Fruit fly (Drosophila melanogaster) whole organism, embryonic: Measurements from ENCODE around the gene side-IV.

Experiments
- CG10267 ChIP-seq: fragments of 200-800 bp; sonication (Bioruptor generic); optimal IDR thresholded peaks from 2 replicates; lab custom pipeline; 2018; ENCODE audit warnings: missing biosample characterization, mild to moderate bottlenecking, missing genetic modification characterization, moderate library complexity
- CG10543 ChIP-seq: fragments of 200-800 bp; sonication (Bioruptor generic); optimal IDR thresholded peaks from 3 replicates; lab custom pipeline; 2017; ENCODE audit warnings: missing biosample characterization, mild to moderate bottlenecking, missing genetic modification characterization, moderate library complexity
- CG13424 ChIP-seq: fragments of 200-800 bp; sonication (Bioruptor generic); optimal IDR thresholded peaks from 2 replicates; lab custom pipeline; 2019; ENCODE audit warnings: missing biosample characterization, mild to moderate bottlenecking, missing genetic modification characterization, moderate library complexity
- CG13624 ChIP-seq: fragments of 200-800 bp; sonication (Bioruptor generic); optimal IDR thresholded peaks from 2 replicates; lab custom pipeline; 2016; ENCODE audit warnings: missing biosample characterization, missing genetic modification characterization
- CG13775 ChIP-seq: fragments of 200-800 bp; sonication (Bioruptor generic); optimal IDR thresholded peaks from 3 replicates; lab custom pipeline; 2017; ENCODE audit warnings: missing biosample characterization, mild to moderate bottlenecking, missing genetic modification characterization
- CG15011 ChIP-seq: fragments of 200-800 bp; sonication (Bioruptor generic); optimal IDR thresholded peaks from 3 replicates; lab custom pipeline; 2018; ENCODE audit warnings: missing biosample characterization, mild to moderate bottlenecking, missing genetic modification characterization
- CG15479 ChIP-seq: fragments of 200-800 bp; sonication (Bioruptor generic); optimal IDR thresholded peaks from 3 replicates; lab custom pipeline; 2019; ENCODE audit warnings: missing biosample characterization, mild to moderate bottlenecking, missing genetic modification characterization, moderate library complexity
- CG1602 ChIP-seq: fragments of 200-800 bp; sonication (Bioruptor generic); optimal IDR thresholded peaks from 3 replicates; lab custom pipeline; 2016; ENCODE audit warnings: missing biosample characterization, missing genetic modification characterization
- CG16815 ChIP-seq: fragments of 200-800 bp; sonication (Bioruptor generic); optimal IDR thresholded peaks from 3 replicates; lab custom pipeline; 2017; ENCODE audit warnings: missing biosample characterization, mild to moderate bottlenecking, missing genetic modification characterization
- CG2129 ChIP-seq: fragments of 200-800 bp; sonication (Bioruptor generic); IDR thresholded peaks from 2 replicates; pipeline ENCODE4 v1.3.6; 2022; ENCODE audit warnings: missing biosample characterization, missing genetic modification characterization; ENCODE audit not compliant: partially characterized antibody
- CG2202 ChIP-seq: fragments of 200-800 bp; sonication (Bioruptor generic); optimal IDR thresholded peaks from 2 replicates; lab custom pipeline; 2018; ENCODE audit warnings: missing biosample characterization, mild to moderate bottlenecking, missing genetic modification characterization
- CG3838 ChIP-seq: fragments of 200-800 bp; sonication (Bioruptor generic); optimal IDR thresholded peaks from 3 replicates; lab custom pipeline; 2016; ENCODE audit warnings: missing biosample characterization, missing genetic modification characterization
- CG4404 ChIP-seq: fragments of 200-800 bp; sonication (Bioruptor generic); IDR thresholded peaks from 2 replicates; pipeline ENCODE4 v1.3.6; 2022; ENCODE audit warnings: missing biosample characterization, missing genetic modification characterization
- CG6254 ChIP-seq: fragments of 200-800 bp; sonication (Bioruptor generic); optimal IDR thresholded peaks from 3 replicates; lab custom pipeline; 2017; ENCODE audit warnings: mild to moderate bottlenecking, missing biosample characterization, missing genetic modification reagents, missing genetic modification characterization
- CG6765 ChIP-seq: fragments of 200-800 bp; sonication (Bioruptor generic); optimal IDR thresholded peaks from 3 replicates; lab custom pipeline; 2017; ENCODE audit warnings: missing biosample characterization, mild to moderate bottlenecking, missing genetic modification characterization
- CG7745 ChIP-seq: fragments of 200-800 bp; sonication (Bioruptor generic); optimal IDR thresholded peaks from 2 replicates; lab custom pipeline; 2018; ENCODE audit warnings: missing biosample characterization, mild to moderate bottlenecking, missing genetic modification characterization, moderate library complexity
- CG8089 ChIP-seq: fragments of 200-800 bp; sonication (Bioruptor generic); optimal IDR thresholded peaks from 3 replicates; lab custom pipeline; 2016; ENCODE audit warnings: missing biosample characterization, missing genetic modification characterization
- CG9215 ChIP-seq: fragments of 200-800 bp; sonication (Bioruptor generic); IDR thresholded peaks from 2 replicates; pipeline ENCODE4 v1.3.6; 2022; ENCODE audit warnings: missing biosample characterization, missing genetic modification characterization
- CG9817 ChIP-seq: fragments of 200-800 bp; sonication (Bioruptor generic); optimal IDR thresholded peaks from 2 replicates; lab custom pipeline; 2018; ENCODE audit warnings: missing biosample characterization, mild to moderate bottlenecking, missing genetic modification characterization, moderate library complexity
- D ChIP-seq, 2 experiments: fragments of 200-800 bp in 1 of 2; fragments of >200 bp in 1 of 2; sonication (Bioruptor generic) in 1 of 2; optimal IDR thresholded peaks; 2 replicates in 1 of 2; 3 replicates in 1 of 2; lab custom pipeline; 2017; ENCODE audit warnings: mild to moderate bottlenecking in 1 of 2, missing biosample characterization in 1 of 2, missing genetic modification characterization in 1 of 2, missing genetic modification reagents in 1 of 2
- D19A ChIP-seq: fragments of 200-800 bp; optimal IDR thresholded peaks from 3 replicates; lab custom pipeline; 2019; ENCODE audit warnings: missing biosample characterization, mild to moderate bottlenecking, missing genetic modification characterization, moderate library complexity
- Deaf1 ChIP-seq: fragments of 200-800 bp; optimal IDR thresholded peaks from 3 replicates; lab custom pipeline; 2019; ENCODE audit warnings: missing biosample characterization, mild to moderate bottlenecking, missing genetic modification characterization, moderate library complexity
- Elba2 ChIP-seq: fragments of 200-800 bp; sonication (Bioruptor generic); optimal IDR thresholded peaks from 3 replicates; lab custom pipeline; 2016; ENCODE audit warnings: missing biosample characterization, missing genetic modification characterization
- Fer1 ChIP-seq: fragments of 200-800 bp; sonication (Bioruptor generic); optimal IDR thresholded peaks from 2 replicates; lab custom pipeline; 2017; ENCODE audit warnings: missing biosample characterization, mild to moderate bottlenecking, missing genetic modification characterization
- H15 ChIP-seq: fragments of 200-800 bp; sonication (Bioruptor generic); IDR thresholded peaks from 3 replicates; pipeline ENCODE4 v1.3.6; 2022; ENCODE audit warnings: missing biosample characterization, missing genetic modification characterization
- HLH4C ChIP-seq: fragments of 200-800 bp; sonication (Bioruptor generic); IDR thresholded peaks from 3 replicates; pipeline ENCODE4 v1.3.6; 2022; ENCODE audit warnings: missing biosample characterization, missing genetic modification characterization; ENCODE audit not compliant: partially characterized antibody
- Hr78 ChIP-seq, 2 experiments: fragments of 200-800 bp in 1 of 2; fragments of >200 bp in 1 of 2; sonication (Bioruptor generic) in 1 of 2; optimal IDR thresholded peaks; 2 replicates each; lab custom pipeline; 2017 to 2019; ENCODE audit warnings: missing biosample characterization in 2 of 2, missing genetic modification characterization in 2 of 2, mild to moderate bottlenecking in 1 of 2, moderate library complexity in 1 of 2
- Nf-YB ChIP-seq: fragments of 200-800 bp; sonication (Bioruptor generic); optimal IDR thresholded peaks from 3 replicates; lab custom pipeline; 2019; ENCODE audit warnings: missing biosample characterization, mild to moderate bottlenecking, missing genetic modification characterization, moderate library complexity
- Ssrp ChIP-seq: fragments of 200-800 bp; sonication (Bioruptor generic); optimal IDR thresholded peaks from 2 replicates; lab custom pipeline; 2018; ENCODE audit warnings: missing biosample characterization, mild to moderate bottlenecking, missing genetic modification characterization, moderate library complexity
- Xrp1 ChIP-seq: fragments of 200-800 bp; sonication (Bioruptor generic); IDR thresholded peaks from 2 replicates; pipeline ENCODE4 v1.3.6; 2022; ENCODE audit warnings: missing biosample characterization, missing genetic modification characterization
- az2 ChIP-seq: fragments of 200-800 bp; sonication (Bioruptor generic); optimal IDR thresholded peaks from 3 replicates; lab custom pipeline; 2016; ENCODE audit warnings: missing biosample characterization, missing genetic modification characterization
- bsh ChIP-seq, 2 experiments: fragments of 200-800 bp; sonication (Bioruptor generic); optimal IDR thresholded peaks; 2 replicates each; lab custom pipeline; 2017 to 2018; ENCODE audit warnings: mild to moderate bottlenecking in 2 of 2, missing biosample characterization in 2 of 2, missing genetic modification characterization in 2 of 2, moderate library complexity in 1 of 2
- fd102C ChIP-seq: fragments of 200-800 bp; sonication (Bioruptor generic); optimal IDR thresholded peaks from 2 replicates; lab custom pipeline; 2018; ENCODE audit warnings: missing biosample characterization, mild to moderate bottlenecking, missing genetic modification characterization, moderate library complexity
- fu2 ChIP-seq: fragments of 200-800 bp; sonication (Bioruptor generic); optimal IDR thresholded peaks from 2 replicates; lab custom pipeline; 2016; ENCODE audit warnings: missing biosample characterization, missing genetic modification characterization
- gem ChIP-seq: fragments of 200-800 bp; sonication (Bioruptor generic); optimal IDR thresholded peaks from 2 replicates; lab custom pipeline; 2019; ENCODE audit warnings: missing biosample characterization, mild to moderate bottlenecking, missing genetic modification characterization, moderate library complexity
- kah ChIP-seq: fragments of 200-800 bp; sonication (Bioruptor generic); optimal IDR thresholded peaks from 2 replicates; lab custom pipeline; 2018; ENCODE audit warnings: missing biosample characterization, mild to moderate bottlenecking, missing genetic modification characterization
- lola ChIP-seq, 3 experiments: fragments of >200 bp in 2 of 3; fragments of 200-800 bp in 1 of 3; sonication (Bioruptor generic) in 1 of 3; optimal IDR thresholded peaks; 2 replicates each; lab custom pipeline; 2017 to 2019; ENCODE audit warnings: missing biosample characterization in 3 of 3, missing genetic modification characterization in 3 of 3, mild to moderate bottlenecking in 1 of 3, moderate library complexity in 1 of 3
- nom ChIP-seq: fragments of 200-800 bp; sonication (Bioruptor generic); optimal IDR thresholded peaks from 2 replicates; lab custom pipeline; 2017; ENCODE audit warnings: missing biosample characterization, missing genetic modification characterization, mild to moderate bottlenecking, moderate library complexity, missing genetic modification reagents
- phol ChIP-seq: fragments of 200-800 bp; sonication (Bioruptor generic); optimal IDR thresholded peaks from 3 replicates; lab custom pipeline; 2018; ENCODE audit warnings: missing biosample characterization, mild to moderate bottlenecking, missing genetic modification characterization, moderate library complexity
- pros ChIP-seq: fragments of 200-800 bp; sonication (Bioruptor generic); optimal IDR thresholded peaks from 3 replicates; lab custom pipeline; 2019; ENCODE audit warnings: missing biosample characterization, mild to moderate bottlenecking, missing genetic modification characterization, moderate library complexity
- sc ChIP-seq, 3 experiments: fragments of >200 bp in 2 of 3; fragments of 200-800 bp in 1 of 3; sonication (Bioruptor generic) in 1 of 3; optimal IDR thresholded peaks; 2 replicates in 2 of 3; 3 replicates in 1 of 3; lab custom pipeline; 2017; ENCODE audit warnings: mild to moderate bottlenecking in 1 of 3, missing biosample characterization in 1 of 3, missing genetic modification characterization in 1 of 3, missing genetic modification reagents in 1 of 3
- sens-2 ChIP-seq: fragments of 200-800 bp; sonication (Bioruptor generic); IDR thresholded peaks from 2 replicates; pipeline ENCODE4 v1.3.6; 2022; ENCODE audit warnings: missing biosample characterization, missing genetic modification characterization
- sr ChIP-seq: fragments of 200-800 bp; sonication (Bioruptor generic); IDR thresholded peaks from 3 replicates; pipeline ENCODE4 v1.3.6; 2022; ENCODE audit warnings: missing biosample characterization, missing genetic modification characterization
- trh ChIP-seq: fragments of 200-800 bp; sonication (Bioruptor generic); optimal IDR thresholded peaks from 2 replicates; lab custom pipeline; 2016; ENCODE audit warnings: missing biosample characterization, missing genetic modification characterization
- unpg ChIP-seq: fragments of 200-800 bp; sonication (Bioruptor generic); optimal IDR thresholded peaks from 3 replicates; lab custom pipeline; 2018; ENCODE audit warnings: missing biosample characterization, mild to moderate bottlenecking, missing genetic modification characterization, moderate library complexity
- zen ChIP-seq: fragments of 200-800 bp; sonication (Bioruptor generic); optimal IDR thresholded peaks from 3 replicates; lab custom pipeline; 2018; ENCODE audit warnings: missing biosample characterization, mild to moderate bottlenecking, missing genetic modification characterization, moderate library complexity

The side-IV gene

dm6 chr3R:13403032-13403459, 47.3 kb upstream of the side-IV start, which contains the start of gene Dpm3 (continued):
- TF ChIP-seq fu2, result peak; percentile 10
- TF ChIP-seq Hr78 (GFP tag; optimal IDR thresholded peaks at IDR 0.05; lab: Kevin White, UChicago), result no peak
- no peak for TF ChIP-seq CG8089 (GFP tag; lab: Kevin White, UChicago)
- no peak for TF ChIP-seq CG15011 (GFP tag; lab: Kevin White, UChicago)
- TF ChIP-seq Fer1 (GFP tag; lab: Kevin White, UChicago), result no peak
- TF ChIP-seq CG9215, result no peak; the same call in 1 of the 2 replicates
- no peak for TF ChIP-seq sc (optimal IDR thresholded peaks at IDR 0.05; lab: Kevin White, UChicago)
- no peak for TF ChIP-seq sc (GFP tag; optimal IDR thresholded peaks at IDR 0.05; lab: Kevin White, UChicago)
- TF ChIP-seq H15, result no peak
- TF ChIP-seq HLH4C (GFP tag; lab: Robert Waterston, UW), result peak; percentile 92
- peak; percentile 40 for TF ChIP-seq CG9817
- no peak for TF ChIP-seq kah
- no peak for TF ChIP-seq CG6765
- no peak for TF ChIP-seq Xrp1

dm6 chr3R:13404841-13405441, 45.4 kb upstream of the side-IV start, which contains the start of gene yellow-e3:
yellow-e3 (minus strand) TSS chr3R:13404870.
- TF ChIP-seq CG15479 (GFP tag; lab: Kevin White, UChicago) (peak; percentile 84), CG4404 (GFP tag; lab: Robert Waterston, UW) (peak; percentile 73), gem (peak; percentile 65), CG13424 (tag; lab: Kevin White, UChicago) (no peak), CG13775 (GFP tag; lab: Kevin White, UChicago) (peak; percentile 30), CG16815 (GFP tag; lab: Kevin White, UChicago) (peak; percentile 41), bsh (GFP tag; optimal IDR thresholded peaks at IDR 0.05; lab: Kevin White, UChicago) (peak in 1 of 2 experiments; percentile 42), D (optimal IDR thresholded peaks at IDR 0.05; lab: Kevin White, UChicago) (no peak), D (GFP tag; optimal IDR thresholded peaks at IDR 0.05; lab: Kevin White, UChicago) (peak; percentile 7), Elba2 (GFP tag; lab: Kevin White, UChicago) (peak; percentile 28), lola (GFP tag; optimal IDR thresholded peaks at IDR 0.05; lab: Kevin White, UChicago) (peak in 1 of 3 experiments; percentile 82), az2 (GFP tag; lab: Kevin White, UChicago) (peak; percentile 34), CG10543 (GFP tag; lab: Kevin White, UChicago) (no peak), CG1602 (GFP tag; lab: Kevin White, UChicago) (peak; percentile 14), CG7745 (tag; lab: Kevin White, UChicago) (peak; percentile 13), sr (GFP tag; lab: Robert Waterston, UW) (no peak), nom (GFP tag; lab: Kevin White, UChicago) (no peak), Ssrp (tag; lab: Kevin White, UChicago) (peak; percentile 17), CG3838 (GFP tag; lab: Kevin White, UChicago) (no peak), sens-2 (GFP tag; lab: Robert Waterston, UW) (no peak), pros (GFP tag; lab: Kevin White, UChicago) (peak; percentile 63), CG2202 (tag; lab: Kevin White, UChicago) (peak; percentile 38), CG2129 (no peak), CG13624 (GFP tag; lab: Kevin White, UChicago) (no peak), CG10267 (tag; lab: Kevin White, UChicago) (peak; percentile 71), zen (tag; lab: Kevin White, UChicago) (peak; percentile 93), Deaf1 (no peak), phol (peak; percentile 52), unpg (peak; percentile 16), Nf-YB (GFP tag; lab: Kevin White, UChicago) (no peak), D19A (peak; percentile 59), fd102C (GFP tag; lab: Kevin White, UChicago) (peak; percentile 64), Fer1 (GFP tag; lab: Kevin White, UChicago) (no peak), CG6254 (GFP tag; lab: Kevin White, UChicago) (peak; percentile 37), trh (GFP tag; lab: Kevin White, UChicago) (no peak)
